Worm (Caenorhabditis elegans): ENCODE measurements around the gene F21C10.11.

Gene F21C10.11

DNA sequence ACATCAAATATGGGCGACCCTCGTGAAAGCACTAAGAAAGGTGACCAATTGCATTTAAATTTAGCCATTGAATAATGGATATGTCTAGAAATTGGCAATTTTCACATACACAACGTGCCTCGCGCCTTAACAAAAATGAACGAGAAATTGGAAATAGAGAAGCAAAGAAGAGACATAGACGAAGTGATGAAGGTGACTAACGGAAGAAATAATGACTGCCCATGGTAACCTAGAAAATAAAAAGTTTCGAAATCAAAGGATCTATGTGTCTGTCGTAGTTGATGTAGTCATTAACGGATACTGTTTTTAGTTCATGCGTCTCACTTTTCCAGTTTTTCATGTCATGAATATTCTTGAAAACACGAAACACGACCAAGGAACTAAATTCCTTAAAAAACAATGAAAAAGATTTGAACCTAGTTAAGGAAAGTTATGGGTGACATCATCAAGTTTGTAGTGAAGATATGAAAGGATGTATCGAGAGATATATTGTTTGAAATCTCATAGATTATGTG, 45.2 kb upstream of the F21C10.11 start:
- TF ChIP-seq fkh-3 (tag; optimal IDR thresholded peaks at IDR 0.05) (no peak), cebp-1 (GFP tag; IDR thresholded peaks at IDR 0.05) (no peak), cebp-1 (tag; optimal IDR thresholded peaks at IDR 0.05) (peak; percentile 42)

ce11 chrV:9078815-9079525, 44.3 kb upstream of the F21C10.11 start:
- TF ChIP-seq hlh-26 (GFP tag; conservative IDR thresholded peaks at IDR 0.05), result no peak
- no peak for TF ChIP-seq unc-130 (GFP tag; optimal IDR thresholded peaks at IDR 0.05)
- no peak for TF ChIP-seq F49E8.2 (tag; optimal IDR thresholded peaks at IDR 0.05; ENCODE audit: insufficient read depth)
- no peak for TF ChIP-seq cebp-2 (GFP tag; IDR thresholded peaks at IDR 0.05)
- TF ChIP-seq C17E4.6 (GFP tag; IDR thresholded peaks at IDR 0.05), result no peak
- TF ChIP-seq F23B12.7 (tag; optimal IDR thresholded peaks at IDR 0.05; ENCODE audit: insufficient read depth), result no peak
- TF ChIP-seq mes-4 (tag; optimal IDR thresholded peaks at IDR 0.05), result no peak
- TF ChIP-seq gei-17 (GFP tag; optimal IDR thresholded peaks at IDR 0.05), result no peak
- no peak for TF ChIP-seq attf-6 (GFP tag; IDR thresholded peaks at IDR 0.05)
- TF ChIP-seq F57A8.1 (GFP tag; optimal IDR thresholded peaks at IDR 0.05), result no peak
- TF ChIP-seq ccch-3 (GFP tag; optimal IDR thresholded peaks at IDR 0.05), result no peak
- no peak for TF ChIP-seq ceh-58 (GFP tag; IDR thresholded peaks at IDR 0.05)
- TF ChIP-seq Y79H2A.3 (GFP tag; conservative IDR thresholded peaks at IDR 0.05), result no peak
- TF ChIP-seq cebp-1 (GFP tag; IDR thresholded peaks at IDR 0.05), result no peak
- peak; percentile 63 for TF ChIP-seq cebp-1 (tag; optimal IDR thresholded peaks at IDR 0.05)
- TF ChIP-seq egl-18 (GFP tag; IDR thresholded peaks at IDR 0.05), result no peak
- TF ChIP-seq sea-2 (GFP tag; IDR thresholded peaks at IDR 0.05), result no peak
- TF ChIP-seq snpc-3.4 (tag; optimal IDR thresholded peaks at IDR 0.05), result no peak
- no peak for TF ChIP-seq Y67H2A.10 (GFP tag; conservative IDR thresholded peaks at IDR 0.05)
- no peak for TF ChIP-seq ztf-3 (GFP tag; optimal IDR thresholded peaks at IDR 0.05)
- no peak for TF ChIP-seq dpl-1 (GFP tag; optimal IDR thresholded peaks at IDR 0.05)
- TF ChIP-seq snpc-1.1 (tag; optimal IDR thresholded peaks at IDR 0.05; ENCODE audit: insufficient read depth), result no peak
- no peak for TF ChIP-seq ekl-4 (GFP tag; IDR thresholded peaks at IDR 0.05)
- no peak for TF ChIP-seq aptf-2 (GFP tag; conservative IDR thresholded peaks at IDR 0.05)
- no peak for TF ChIP-seq T07F8.4 (tag; optimal IDR thresholded peaks at IDR 0.05)
- no peak for TF ChIP-seq K11D2.4 (GFP tag; IDR thresholded peaks at IDR 0.05)
- peak; percentile 29 for TF ChIP-seq attf-5 (GFP tag; optimal IDR thresholded peaks at IDR 0.05)
- TF ChIP-seq tbp1 (GFP tag; optimal IDR thresholded peaks at IDR 0.05), result no peak
- no peak for TF ChIP-seq F22D6.2 (tag; optimal IDR thresholded peaks at IDR 0.05)
- TF ChIP-seq nfya-2 (GFP tag; IDR thresholded peaks at IDR 0.05), result no peak
- TF ChIP-seq die-1 (tag; optimal IDR thresholded peaks at IDR 0.05), result no peak
- no peak for TF ChIP-seq madf-3 (GFP tag; IDR thresholded peaks at IDR 0.05)
- TF ChIP-seq lin-35 (GFP tag; optimal IDR thresholded peaks at IDR 0.05), result no peak
- TF ChIP-seq ztf-28 (GFP tag; IDR thresholded peaks at IDR 0.05), result no peak
- no peak for TF ChIP-seq snpc-1.3 (tag; optimal IDR thresholded peaks at IDR 0.05; ENCODE audit: insufficient read depth)
- TF ChIP-seq madf-10 (tag; optimal IDR thresholded peaks at IDR 0.05), result no peak
- no peak for TF ChIP-seq akir-1 (GFP tag; optimal IDR thresholded peaks at IDR 0.05)
- TF ChIP-seq nfya-1 (tag; optimal IDR thresholded peaks at IDR 0.05; ENCODE audit: borderline replicate concordance, insufficient read depth), result no peak
- TF ChIP-seq ama-1 (optimal IDR thresholded peaks at IDR 0.05), result no peak
- no peak for TF ChIP-seq ama-1 (GFP tag; optimal IDR thresholded peaks at IDR 0.05)
- TF ChIP-seq let-607 (tag; optimal IDR thresholded peaks at IDR 0.05), result peak in 1 of 2 experiments; percentile 31
- no peak for TF ChIP-seq lin-26 (GFP tag; IDR thresholded peaks at IDR 0.05)
- no peak for TF ChIP-seq snpc-4 (GFP tag; optimal IDR thresholded peaks at IDR 0.05)
- peak in 1 of 4 experiments; percentile 1 for TF ChIP-seq snpc-4 (tag; optimal IDR thresholded peaks at IDR 0.05)

Data from whole organism, young adult.